Fruit fly (Drosophila melanogaster) whole organism, pupa: Measurements from ENCODE around the gene alpha-Spec.

Experiments used
- CG10348 ChIP-seq: fragments of 200-800 bp; sonication (Bioruptor generic); IDR thresholded peaks from 2 replicates; pipeline ENCODE4 v1.3.6; 2022; ENCODE audit warnings: missing biosample characterization, missing genetic modification characterization
- CG12605 ChIP-seq: fragments of 200-800 bp; sonication (Bioruptor generic); IDR thresholded peaks from 2 replicates; pipeline ENCODE4 v1.3.6; 2022; ENCODE audit warnings: missing biosample characterization, missing genetic modification characterization
- CG13204 ChIP-seq: fragments of 200-800 bp; sonication (Bioruptor generic); optimal IDR thresholded peaks from 2 replicates; lab custom pipeline; 2018; ENCODE audit warnings: missing biosample characterization, mild to moderate bottlenecking, missing genetic modification characterization, moderate library complexity
- CG14655 ChIP-seq: fragments of 200-800 bp; sonication (Bioruptor generic); optimal IDR thresholded peaks from 3 replicates; lab custom pipeline; 2017; ENCODE audit warnings: mild to moderate bottlenecking, missing biosample characterization, missing genetic modification reagents, missing genetic modification characterization
- CG15710 ChIP-seq: fragments of 200-800 bp; sonication (Bioruptor generic); optimal IDR thresholded peaks from 2 replicates; lab custom pipeline; 2018; ENCODE audit warnings: missing biosample characterization, mild to moderate bottlenecking, missing genetic modification characterization, moderate library complexity
- CG32121 ChIP-seq: fragments of 200-800 bp; sonication (Bioruptor generic); IDR thresholded peaks from 2 replicates; pipeline ENCODE4 v1.3.6; 2022; ENCODE audit warnings: missing biosample characterization, missing genetic modification characterization
- CG34367 ChIP-seq: fragments of 200-800 bp; sonication (Bioruptor generic); optimal IDR thresholded peaks from 2 replicates; lab custom pipeline; 2018; ENCODE audit warnings: missing biosample characterization, mild to moderate bottlenecking, missing genetic modification characterization
- CG4496 ChIP-seq: fragments of 200-800 bp; sonication (Bioruptor generic); IDR thresholded peaks from 3 replicates; pipeline ENCODE4 v1.3.6; 2022; ENCODE audit warnings: missing biosample characterization, missing genetic modification characterization
- CG8159 ChIP-seq: fragments of 200-800 bp; sonication (Bioruptor generic); optimal IDR thresholded peaks from 3 replicates; lab custom pipeline; 2018; ENCODE audit warnings: missing biosample characterization, mild to moderate bottlenecking, missing genetic modification characterization, moderate library complexity
- CG8301 ChIP-seq: fragments of 200-800 bp; sonication (Bioruptor generic); optimal IDR thresholded peaks from 2 replicates; lab custom pipeline; 2018; ENCODE audit warnings: missing biosample characterization, mild to moderate bottlenecking, missing genetic modification characterization
- D1 ChIP-seq: fragments of 200-800 bp; sonication (Bioruptor generic); optimal IDR thresholded peaks from 2 replicates; lab custom pipeline; 2018; ENCODE audit warnings: missing biosample characterization, mild to moderate bottlenecking, missing genetic modification characterization, moderate library complexity
- EcR ChIP-seq: fragments of 200-800 bp; sonication (Bioruptor generic); optimal IDR thresholded peaks from 3 replicates; lab custom pipeline; 2019; ENCODE audit warnings: missing biosample characterization, missing genetic modification characterization, mild to moderate bottlenecking, moderate library complexity, missing genetic modification reagents
- Ets98B ChIP-seq: fragments of 200-800 bp; sonication (Bioruptor generic); IDR thresholded peaks from 2 replicates; pipeline ENCODE4 v1.3.6; 2022; ENCODE audit warnings: missing biosample characterization, missing genetic modification characterization
- Pif1A ChIP-seq: fragments of 200-800 bp; sonication (Bioruptor generic); optimal IDR thresholded peaks from 3 replicates; lab custom pipeline; 2016; ENCODE audit warnings: missing biosample characterization, missing genetic modification characterization
- Pif1B ChIP-seq: fragments of 200-800 bp; sonication (Bioruptor generic); optimal IDR thresholded peaks from 3 replicates; lab custom pipeline; 2016; ENCODE audit warnings: missing biosample characterization, missing genetic modification characterization
- fd96Ca ChIP-seq: fragments of 200-800 bp; sonication (Bioruptor generic); IDR thresholded peaks from 3 replicates; pipeline ENCODE4 v1.3.6; 2022; ENCODE audit warnings: missing biosample characterization, missing genetic modification characterization
- gl ChIP-seq: fragments of 200-800 bp; sonication (Bioruptor generic); optimal IDR thresholded peaks from 2 replicates; lab custom pipeline; 2018; ENCODE audit warnings: missing biosample characterization, mild to moderate bottlenecking, missing genetic modification characterization
- rn ChIP-seq: fragments of 200-800 bp; sonication (Bioruptor generic); IDR thresholded peaks from 2 replicates; pipeline ENCODE4 v1.3.6; 2022; ENCODE audit warnings: missing biosample characterization, missing genetic modification characterization

The alpha-Spec gene

dm6 chr3L:1729380-1730159 is 65.6 kb downstream of the alpha-Spec start:
- TF ChIP-seq CG8159 (tag; lab: Kevin White, UChicago) (no peak), CG4496 (GFP tag; lab: Robert Waterston, UW) (no peak), Pif1B (GFP tag; lab: Kevin White, UChicago) (no peak), D1 (tag; lab: Kevin White, UChicago) (no peak), CG15710 (tag; lab: Kevin White, UChicago) (no peak), CG34367 (tag; lab: Kevin White, UChicago) (no peak), CG12605 (GFP tag; lab: Robert Waterston, UW) (no peak), CG8301 (tag; lab: Kevin White, UChicago) (no peak), fd96Ca (GFP tag; lab: Robert Waterston, UW) (no peak), CG14655 (GFP tag; lab: Kevin White, UChicago) (no peak), Pif1A (GFP tag; lab: Kevin White, UChicago) (no peak), CG10348 (GFP tag; lab: Robert Waterston, UW) (no peak), EcR (no peak), rn (GFP tag; lab: Robert Waterston, UW) (no peak), CG32121 (GFP tag; lab: Robert Waterston, UW) (no peak), Ets98B (no peak), CG13204 (GFP tag; lab: Kevin White, UChicago) (no peak), gl (tag; lab: Kevin White, UChicago) (no peak)
